Fruit fly (Drosophila melanogaster): ENCODE data around the gene Arglu1.

Arglu1 gene

dm6 chr2L:9921401-9921800 lies 16.5 kb downstream of the Arglu1 start, which contains the start of gene CG4592 (continued):
- TF ChIP-seq trem (tag; optimal IDR thresholded peaks at IDR 0.05): peak; percentile 37
- no peak for TF ChIP-seq CG30431 (GFP tag; optimal IDR thresholded peaks at IDR 0.05)
- no peak for TF ChIP-seq slou (GFP tag; optimal IDR thresholded peaks at IDR 0.05)
- TF ChIP-seq gem (tag; optimal IDR thresholded peaks at IDR 0.05): no peak
- no peak for TF ChIP-seq eve (GFP tag; optimal IDR thresholded peaks at IDR 0.05)
- TF ChIP-seq CG4730 (GFP tag; IDR thresholded peaks at IDR 0.05): no peak
- peak; percentile 12 for TF ChIP-seq CG33213 (GFP tag; optimal IDR thresholded peaks at IDR 0.05)
- TF ChIP-seq Ada2b (GFP tag; IDR thresholded peaks at IDR 0.05): peak; percentile 66
- TF ChIP-seq zfh2 (GFP tag; optimal IDR thresholded peaks at IDR 0.05): peak; percentile 30
- TF ChIP-seq Nf-YA (GFP tag; IDR thresholded peaks at IDR 0.05): no peak
- TF ChIP-seq unc-4 (GFP tag; IDR thresholded peaks at IDR 0.05; ENCODE audit: partially characterized antibody): 0 out of 2 replicates have a peak, but pooled peaks have one; percentile 15
- TF ChIP-seq kah (GFP tag; optimal IDR thresholded peaks at IDR 0.05): peak; percentile 46
- peak; percentile 32; the same call in 1 of the 2 replicates for TF ChIP-seq CG10321 (GFP tag; IDR thresholded peaks at IDR 0.05)
- peak; percentile 22 for TF ChIP-seq CG6654 (GFP tag; optimal IDR thresholded peaks at IDR 0.05)
- TF ChIP-seq sob (GFP tag; IDR thresholded peaks at IDR 0.05): peak; percentile 65; the same call in 1 of the 2 replicates
- TF ChIP-seq lov (optimal IDR thresholded peaks at IDR 0.05): no peak
- TF ChIP-seq lov (GFP tag; IDR thresholded peaks at IDR 0.05): 0 out of 3 replicates have a peak, but pooled peaks have one; percentile 27
- TF ChIP-seq ftz-f1 (GFP tag; optimal IDR thresholded peaks at IDR 0.05): peak; percentile 23
- peak; percentile 41 for TF ChIP-seq fd96Cb (tag; optimal IDR thresholded peaks at IDR 0.05)
- peak; percentile 43 for TF ChIP-seq Ptx1 (GFP tag; IDR thresholded peaks at IDR 0.05)
- TF ChIP-seq CG12299 (tag; optimal IDR thresholded peaks at IDR 0.05): peak; percentile 19
- TF ChIP-seq CG32532 (GFP tag; IDR thresholded peaks at IDR 0.05): peak; percentile 66
- TF ChIP-seq sisA (GFP tag; IDR thresholded peaks at IDR 0.05): no peak
- peak; percentile 44 for TF ChIP-seq Rx (GFP tag; IDR thresholded peaks at IDR 0.05)
- TF ChIP-seq bbx (GFP tag; IDR thresholded peaks at IDR 0.05; ENCODE audit: partially characterized antibody): no peak
- TF ChIP-seq CG13775 (GFP tag; optimal IDR thresholded peaks at IDR 0.05): peak; percentile 53
- TF ChIP-seq al (GFP tag; IDR thresholded peaks at IDR 0.05): no peak
- TF ChIP-seq CG16779 (GFP tag; IDR thresholded peaks at IDR 0.05): no peak
- peak; percentile 66 for TF ChIP-seq H2.0 (GFP tag; IDR thresholded peaks at IDR 0.05)
- peak; percentile 58 for TF ChIP-seq CG18599 (GFP tag; optimal IDR thresholded peaks at IDR 0.05)
- TF ChIP-seq zen2 (GFP tag; IDR thresholded peaks at IDR 0.05; ENCODE audit: partially characterized antibody): no peak
- no peak for TF ChIP-seq CG8944 (GFP tag; optimal IDR thresholded peaks at IDR 0.05)
- peak; percentile 64 for TF ChIP-seq Xbp1 (GFP tag; optimal IDR thresholded peaks at IDR 0.05)
- no peak for TF ChIP-seq Dref (GFP tag; IDR thresholded peaks at IDR 0.05)
- peak; percentile 35 for TF ChIP-seq pzg (GFP tag; optimal IDR thresholded peaks at IDR 0.05)
- peak; percentile 73; the same call in 2 of the 3 replicates for TF ChIP-seq CG11456 (GFP tag; IDR thresholded peaks at IDR 0.05)
- TF ChIP-seq pho (GFP tag; optimal IDR thresholded peaks at IDR 0.05): no peak
- peak; percentile 14 for TF ChIP-seq Dad (GFP tag; optimal IDR thresholded peaks at IDR 0.05)
- TF ChIP-seq Gug (GFP tag; IDR thresholded peaks at IDR 0.05): no peak
- TF ChIP-seq Vsx1 (GFP tag; optimal IDR thresholded peaks at IDR 0.05): no peak
- peak; percentile 26 for TF ChIP-seq Ets97D (GFP tag; optimal IDR thresholded peaks at IDR 0.05)
- 0 out of 3 replicates have a peak, but pooled peaks have one; percentile 32 for TF ChIP-seq CG14050 (GFP tag; IDR thresholded peaks at IDR 0.05)
- TF ChIP-seq CG12942 (GFP tag; optimal IDR thresholded peaks at IDR 0.05): peak; percentile 29
- TF ChIP-seq cg (GFP tag; optimal IDR thresholded peaks at IDR 0.05): no peak
- no peak for TF ChIP-seq CG8089 (GFP tag; optimal IDR thresholded peaks at IDR 0.05)
- peak; percentile 33 for TF ChIP-seq CG30020 (tag; optimal IDR thresholded peaks at IDR 0.05)
- TF ChIP-seq tx (GFP tag; optimal IDR thresholded peaks at IDR 0.05): no peak
- TF ChIP-seq CG4360 (GFP tag; IDR thresholded peaks at IDR 0.05): no peak
- no peak for TF ChIP-seq hkb (optimal IDR thresholded peaks at IDR 0.05)
- peak; percentile 84 for TF ChIP-seq hkb (GFP tag; IDR thresholded peaks at IDR 0.05)
- peak; percentile 8 for TF ChIP-seq Antp (GFP tag; optimal IDR thresholded peaks at IDR 0.05)
- peak in 1 of 2 experiments; percentile 70 for TF ChIP-seq bsh (GFP tag; optimal IDR thresholded peaks at IDR 0.05)
